Worm (Caenorhabditis elegans): ENCODE results near the gene C02E7.7.
A peak's percentile ranks its signal among the peaks of the same experiment; 100 is the strongest.

C02E7.7 gene

DNA sequence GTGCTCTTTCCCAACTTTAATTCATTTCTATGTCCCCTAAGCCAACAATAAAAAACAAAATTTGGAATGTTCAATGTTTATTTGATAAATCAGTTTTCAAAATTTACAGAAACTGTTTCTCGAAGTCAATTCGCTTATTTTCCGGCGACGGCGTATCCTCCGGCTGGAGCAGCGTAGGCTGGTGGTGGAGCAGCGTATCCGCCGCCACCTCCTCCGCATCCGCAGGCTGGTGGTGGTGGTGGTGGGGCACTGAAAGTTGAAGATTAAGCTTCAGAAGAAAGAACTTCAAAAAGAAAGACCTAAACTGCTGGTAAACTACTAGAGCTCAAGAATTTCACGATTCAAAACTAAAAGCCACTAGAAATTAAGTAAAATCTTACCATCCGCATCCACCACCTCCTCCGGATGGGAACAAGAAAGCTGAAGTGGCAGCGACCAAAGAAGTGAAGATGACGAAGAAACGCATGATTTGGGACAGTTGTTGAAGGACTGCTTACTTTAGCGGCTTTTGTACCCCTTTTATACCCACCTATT is at the start of gene C02E7.7:
Gene C02E7.7, minus strand, starts transcription at position 484 of the 534 bp plus-strand sequence.
- TF ChIP-seq set-16 (GFP tag; IDR thresholded peaks at IDR 0.05) (peak; percentile 80), mes-2 (tag; optimal IDR thresholded peaks at IDR 0.05; ENCODE audit: poor library complexity, severe bottlenecking) (no peak), vab-7 (GFP tag; IDR thresholded peaks at IDR 0.05) (no peak)

DNA sequence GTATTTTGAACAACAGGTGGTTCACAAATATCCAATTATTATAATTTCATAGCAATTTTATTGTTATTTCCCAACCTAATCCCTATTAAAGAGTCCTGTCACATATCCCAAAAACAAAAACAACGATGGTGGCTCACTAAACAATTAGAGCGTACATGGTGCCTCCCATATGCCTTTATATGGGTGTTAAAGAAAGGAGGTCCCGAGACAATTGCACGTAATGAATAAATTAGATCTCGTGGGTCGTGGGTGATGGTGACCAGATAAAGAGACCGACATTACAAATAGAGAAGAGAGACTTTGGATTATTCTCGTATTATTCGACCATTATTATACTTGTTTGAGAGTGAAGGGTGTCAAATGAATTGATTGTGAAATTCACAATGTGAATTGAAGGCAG is 48.9 kb upstream of the C02E7.7 start:
- no peak for TF ChIP-seq fos-1 (tag; optimal IDR thresholded peaks at IDR 0.05)
- no peak for TF ChIP-seq D1046.2 (GFP tag; IDR thresholded peaks at IDR 0.05)
- TF ChIP-seq tag-97 (GFP tag; IDR thresholded peaks at IDR 0.05) = no peak
- no peak for TF ChIP-seq nhr-10 (tag; optimal IDR thresholded peaks at IDR 0.05)
- no peak for TF ChIP-seq ceh-28 (tag; optimal IDR thresholded peaks at IDR 0.05)
- TF ChIP-seq spr-3 (GFP tag; optimal IDR thresholded peaks at IDR 0.05) = no peak
- TF ChIP-seq nhr-76 (tag; optimal IDR thresholded peaks at IDR 0.05) = no peak
- no peak for TF ChIP-seq nhr-11 (tag; optimal IDR thresholded peaks at IDR 0.05)
- TF ChIP-seq ztf-7 (tag; optimal IDR thresholded peaks at IDR 0.05) = no peak
- no peak for TF ChIP-seq mdl-1 (tag; optimal IDR thresholded peaks at IDR 0.05)
- TF ChIP-seq mxl-3 (GFP tag; optimal IDR thresholded peaks at IDR 0.05) = no peak

DNA sequence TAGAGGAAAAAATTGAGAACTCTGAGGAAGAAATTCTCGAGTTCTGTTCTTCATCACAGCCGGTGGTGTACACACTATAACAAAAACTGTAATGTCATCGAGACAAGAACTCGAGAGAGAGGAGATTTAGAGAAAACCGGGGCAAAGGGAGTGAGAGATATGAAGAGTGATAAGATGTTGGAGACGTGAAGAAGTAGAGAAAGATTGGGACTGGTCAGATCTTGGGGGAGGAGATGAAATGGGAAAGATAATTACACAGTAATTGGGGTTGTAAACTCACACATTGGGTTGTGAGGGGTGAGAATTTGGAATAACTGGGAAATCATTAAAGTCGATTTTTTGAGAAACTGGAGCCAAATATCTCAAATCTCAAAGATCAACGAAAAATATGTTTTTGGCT is 47.4 kb upstream of the C02E7.7 start:
- no peak for TF ChIP-seq duxl-1 (tag; optimal IDR thresholded peaks at IDR 0.05; ENCODE audit: poor library complexity)
- peak; percentile 24 for TF ChIP-seq nhr-28 (tag; optimal IDR thresholded peaks at IDR 0.05)

DNA sequence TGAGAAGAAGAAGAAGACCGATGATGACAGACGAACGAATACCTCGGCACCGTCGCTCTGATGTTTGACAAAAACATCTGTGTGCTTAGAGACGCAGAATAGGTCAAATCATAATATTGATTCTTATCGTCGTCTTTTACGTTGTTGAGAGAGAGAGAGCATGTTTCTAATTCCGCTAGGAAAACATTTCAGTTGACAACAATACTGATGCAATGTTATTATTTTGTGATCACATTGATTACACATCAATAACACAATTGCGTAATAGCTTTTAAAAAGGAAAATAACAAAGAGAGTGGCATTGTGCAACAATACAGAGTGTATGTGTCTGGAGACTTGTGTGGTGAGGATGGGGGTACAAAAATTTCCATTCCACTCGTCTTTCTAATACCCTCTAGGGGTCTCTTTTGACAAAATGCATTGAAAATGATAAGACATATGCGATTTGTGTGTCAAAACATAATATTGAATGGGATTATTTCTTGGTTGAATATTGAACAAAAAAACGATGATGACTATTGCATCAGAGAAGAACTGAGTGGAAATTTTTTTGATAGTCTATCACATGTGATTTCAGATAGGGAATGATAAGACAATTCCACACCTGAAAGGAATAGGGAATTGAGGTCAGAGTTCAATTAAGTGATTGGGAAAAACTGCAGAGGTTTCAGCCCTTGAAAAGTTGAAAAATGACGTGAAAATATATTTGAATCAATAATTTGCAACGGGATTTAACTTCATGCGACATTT is 46.5 kb upstream of the C02E7.7 start:
- TF ChIP-seq daf-16 (GFP tag; optimal IDR thresholded peaks at IDR 0.05) (peak in 1 of 2 experiments; percentile 88), daf-16 (tag; optimal IDR thresholded peaks at IDR 0.05) (peak; percentile 94), nhr-77 (tag; optimal IDR thresholded peaks at IDR 0.05) (peak; percentile 29), dmd-6 (GFP tag; IDR thresholded peaks at IDR 0.05) (peak; percentile 34; the same call in 1 of the 2 replicates), pha-4 (GFP tag; IDR thresholded peaks at IDR 0.05) (no peak), pha-4 (tag; optimal IDR thresholded peaks at IDR 0.05) (peak; percentile 75), cey-2 (tag; optimal IDR thresholded peaks at IDR 0.05; ENCODE audit: borderline replicate concordance, insufficient read depth) (peak; percentile 36), lsy-2 (tag; optimal IDR thresholded peaks at IDR 0.05) (peak in 1 of 2 experiments; percentile 18), fos-1 (tag; optimal IDR thresholded peaks at IDR 0.05) (no peak), lin-38 (GFP tag; IDR thresholded peaks at IDR 0.05) (no peak), tra-1 (GFP tag; IDR thresholded peaks at IDR 0.05) (no peak), nhr-41 (GFP tag; IDR thresholded peaks at IDR 0.05) (peak; percentile 70; the same call in 1 of the 2 replicates), arid-1 (GFP tag; conservative IDR thresholded peaks at IDR 0.05) (no peak), mep-1 (tag; optimal IDR thresholded peaks at IDR 0.05) (peak; percentile 10), ceh-20 (GFP tag; IDR thresholded peaks at IDR 0.05) (no peak), unc-62 (GFP tag; optimal IDR thresholded peaks at IDR 0.05 in 1 of 2) (no peak), unc-62 (tag; optimal IDR thresholded peaks at IDR 0.05) (no peak), zfp-3 (GFP tag; conservative IDR thresholded peaks at IDR 0.05) (no peak), ztf-11 (tag; optimal IDR thresholded peaks at IDR 0.05) (no peak), T20F7.1 (GFP tag; optimal IDR thresholded peaks at IDR 0.05) (peak; percentile 26), mes-2 (tag; optimal IDR thresholded peaks at IDR 0.05; ENCODE audit: poor library complexity, severe bottlenecking) (peak; percentile 42), F37D6.2 (tag; optimal IDR thresholded peaks at IDR 0.05) (no peak), nhr-6 (tag; optimal IDR thresholded peaks at IDR 0.05) (peak; percentile 58), F49E8.2 (tag; optimal IDR thresholded peaks at IDR 0.05; ENCODE audit: borderline replicate concordance) (no peak), ZK337.2 (GFP tag; IDR thresholded peaks at IDR 0.05) (no peak), madf-5 (GFP tag; IDR thresholded peaks at IDR 0.05) (no peak), hlh-11 (tag; optimal IDR thresholded peaks at IDR 0.05) (peak; percentile 33), Y48G9A.11 (GFP tag; IDR thresholded peaks at IDR 0.05) (no peak), pqm-1 (tag; optimal IDR thresholded peaks at IDR 0.05) (peak; percentile 84), ZK546.5 (tag; optimal IDR thresholded peaks at IDR 0.05) (no peak), daf-12 (tag; optimal IDR thresholded peaks at IDR 0.05) (no peak), nhr-28 (tag; optimal IDR thresholded peaks at IDR 0.05) (peak; percentile 18)
